Fruit fly (Drosophila melanogaster) whole organism, embryonic: ENCODE measurements around the gene Elp5.

Source experiments
- Blimp-1 ChIP-seq: fragments of 200-800 bp; sonication (Bioruptor generic); optimal IDR thresholded peaks from 3 replicates; lab custom pipeline; 2018; ENCODE audit warnings: missing biosample characterization, missing genetic modification characterization, mild to moderate bottlenecking, moderate library complexity, missing genetic modification reagents
- CG12071 ChIP-seq: fragments of 200-800 bp; sonication (Bioruptor generic); optimal IDR thresholded peaks from 3 replicates; lab custom pipeline; 2018; ENCODE audit warnings: missing biosample characterization, mild to moderate bottlenecking, missing genetic modification characterization
- CG12299 ChIP-seq: fragments of 200-800 bp; sonication (Bioruptor generic); optimal IDR thresholded peaks from 2 replicates; lab custom pipeline; 2018; ENCODE audit warnings: missing biosample characterization, mild to moderate bottlenecking, missing genetic modification characterization
- CG14710 ChIP-seq: fragments of 200-800 bp; sonication (Bioruptor generic); optimal IDR thresholded peaks from 3 replicates; lab custom pipeline; 2019; ENCODE audit warnings: missing biosample characterization, mild to moderate bottlenecking, missing genetic modification characterization, moderate library complexity
- CG17186 ChIP-seq: fragments of 200-800 bp; sonication (Bioruptor generic); optimal IDR thresholded peaks from 3 replicates; lab custom pipeline; 2017; ENCODE audit warnings: missing biosample characterization, missing genetic modification reagents, missing genetic modification characterization
- CG3163 ChIP-seq: fragments of 200-800 bp; sonication (Bioruptor generic); optimal IDR thresholded peaks from 3 replicates; lab custom pipeline; 2016; ENCODE audit warnings: missing biosample characterization, missing genetic modification characterization
- CG8478 ChIP-seq: fragments of >200 bp; optimal IDR thresholded peaks from 2 replicates; lab custom pipeline; 2018
- Hr78 ChIP-seq, 2 experiments: fragments of 200-800 bp in 1 of 2; fragments of >200 bp in 1 of 2; sonication (Bioruptor generic) in 1 of 2; optimal IDR thresholded peaks; 2 replicates each; lab custom pipeline; 2017 to 2019; ENCODE audit warnings: missing biosample characterization in 2 of 2, missing genetic modification characterization in 2 of 2, mild to moderate bottlenecking in 1 of 2, moderate library complexity in 1 of 2
- Rfx ChIP-seq: fragments of 200-800 bp; sonication (Bioruptor generic); IDR thresholded peaks from 2 replicates; pipeline ENCODE4 v1.3.6; 2022; ENCODE audit warnings: missing biosample characterization, missing genetic modification characterization
- cad ChIP-seq: fragments of >200 bp; optimal IDR thresholded peaks from 2 replicates; lab custom pipeline; 2017; ENCODE audit warnings: missing biosample characterization, missing genetic modification characterization
- sc ChIP-seq, 3 experiments: fragments of >200 bp in 2 of 3; fragments of 200-800 bp in 1 of 3; sonication (Bioruptor generic) in 1 of 3; optimal IDR thresholded peaks; 2 replicates in 2 of 3; 3 replicates in 1 of 3; lab custom pipeline; 2017; ENCODE audit warnings: mild to moderate bottlenecking in 1 of 3, missing biosample characterization in 1 of 3, missing genetic modification characterization in 1 of 3, missing genetic modification reagents in 1 of 3
- shn ChIP-seq: fragments of 200-800 bp; sonication (Bioruptor generic); optimal IDR thresholded peaks from 3 replicates; lab custom pipeline; 2016; ENCODE audit warnings: missing biosample characterization, missing genetic modification characterization
- sqz ChIP-seq: fragments of 200-800 bp; sonication (Bioruptor generic); optimal IDR thresholded peaks from 3 replicates; lab custom pipeline; 2018; ENCODE audit warnings: missing biosample characterization, mild to moderate bottlenecking, missing genetic modification characterization
- zen ChIP-seq: fragments of 200-800 bp; sonication (Bioruptor generic); optimal IDR thresholded peaks from 3 replicates; lab custom pipeline; 2018; ENCODE audit warnings: missing biosample characterization, mild to moderate bottlenecking, missing genetic modification characterization, moderate library complexity

- TF ChIP-seq CG8478 (no peak), cad (no peak), CG12071 (no peak), CG17186 (GFP tag; lab: Kevin White, UChicago) (no peak), zen (tag; lab: Kevin White, UChicago) (no peak), CG12299 (no peak), CG3163 (GFP tag; lab: Kevin White, UChicago) (no peak), Hr78 (GFP tag; optimal IDR thresholded peaks at IDR 0.05; lab: Kevin White, UChicago) (no peak), Rfx (GFP tag; lab: Robert Waterston, UW) (no peak), shn (GFP tag; lab: Kevin White, UChicago) (no peak), Blimp-1 (no peak), sc (optimal IDR thresholded peaks at IDR 0.05; lab: Kevin White, UChicago) (no peak), sc (GFP tag; optimal IDR thresholded peaks at IDR 0.05; lab: Kevin White, UChicago) (no peak), CG14710 (tag; lab: Kevin White, UChicago) (no peak), sqz (no peak)
These were observed 10.3 kb downstream of the Elp5 start, which contains the start of gene obst-I for dm6 chr3L:2267558-2267957.
